Fruit fly (Drosophila melanogaster): ENCODE data around the gene CG14417.
A peak's percentile ranks its signal among the peaks of the same experiment; 100 is the strongest.

Gene CG14417

dm6 chrX:2919742-2920141, 43.4 kb upstream of the CG14417 start, which contains the start of gene CG3588 (continued):
- TF ChIP-seq org-1 (GFP tag; optimal IDR thresholded peaks at IDR 0.05) (peak; percentile 36), CG32767 (GFP tag; IDR thresholded peaks at IDR 0.05) (peak; percentile 63), CG11504 (tag; optimal IDR thresholded peaks at IDR 0.05) (peak; percentile 76), CG17385 (GFP tag; optimal IDR thresholded peaks at IDR 0.05) (peak; percentile 68), CG16815 (GFP tag; optimal IDR thresholded peaks at IDR 0.05) (peak; percentile 15), Atf6 (GFP tag; IDR thresholded peaks at IDR 0.05) (peak; percentile 79), CG1792 (GFP tag; optimal IDR thresholded peaks at IDR 0.05) (peak; percentile 71), CG14014 (GFP tag; IDR thresholded peaks at IDR 0.05) (peak; percentile 88), CG6272 (GFP tag; IDR thresholded peaks at IDR 0.05) (0 out of 2 replicates have a peak, but pooled peaks have one; percentile 15), knrl (GFP tag; IDR thresholded peaks at IDR 0.05; ENCODE audit: partially characterized antibody) (no peak), Atf3 (GFP tag; optimal IDR thresholded peaks at IDR 0.05) (peak; percentile 63), chm (GFP tag; IDR thresholded peaks at IDR 0.05) (peak; percentile 54; the same call in 1 of the 2 replicates), Hr3 (GFP tag; optimal IDR thresholded peaks at IDR 0.05) (peak; percentile 53), croc (GFP tag; conservative IDR thresholded peaks at IDR 0.05) (peak; percentile 38; the same call in 2 of the 3 replicates), CG2875 (GFP tag; optimal IDR thresholded peaks at IDR 0.05) (no peak), CG11695 (GFP tag; IDR thresholded peaks at IDR 0.05) (peak; percentile 73), D (optimal IDR thresholded peaks at IDR 0.05) (no peak), D (GFP tag; optimal IDR thresholded peaks at IDR 0.05) (no peak), prd (optimal IDR thresholded peaks at IDR 0.05) (no peak), prd (GFP tag; IDR thresholded peaks at IDR 0.05) (peak; percentile 75), ftz-f1 (GFP tag; optimal IDR thresholded peaks at IDR 0.05) (no peak), CG6254 (GFP tag; optimal IDR thresholded peaks at IDR 0.05) (no peak), CG3995 (GFP tag; optimal IDR thresholded peaks at IDR 0.05) (peak; percentile 5), shn (GFP tag; optimal IDR thresholded peaks at IDR 0.05) (peak; percentile 22), zen (tag; optimal IDR thresholded peaks at IDR 0.05) (no peak), CG42726 (GFP tag; IDR thresholded peaks at IDR 0.05; ENCODE audit: partially characterized antibody) (no peak), CG8944 (GFP tag; optimal IDR thresholded peaks at IDR 0.05) (peak; percentile 50), CG6689 (GFP tag; IDR thresholded peaks at IDR 0.05) (peak; percentile 71), onecut (GFP tag; IDR thresholded peaks at IDR 0.05) (peak; percentile 56; the same call in 1 of the 2 replicates), gsb (GFP tag; IDR thresholded peaks at IDR 0.05) (peak; percentile 84), Deaf1 (tag; optimal IDR thresholded peaks at IDR 0.05) (peak; percentile 25), ewg (GFP tag; optimal IDR thresholded peaks at IDR 0.05) (no peak), CG34422 (GFP tag; IDR thresholded peaks at IDR 0.05) (peak; percentile 45; the same call in 2 of the 3 replicates), MBD-R2 (GFP tag; IDR thresholded peaks at IDR 0.05) (peak; percentile 57), CG2116 (GFP tag; optimal IDR thresholded peaks at IDR 0.05) (peak; percentile 20), hbn (GFP tag; IDR thresholded peaks at IDR 0.05; ENCODE audit: partially characterized antibody) (no peak), dpn (GFP tag; optimal IDR thresholded peaks at IDR 0.05) (peak; percentile 55 to 71), CG7963 (GFP tag; IDR thresholded peaks at IDR 0.05; ENCODE audit: partially characterized antibody) (no peak), pnt (GFP tag; optimal IDR thresholded peaks at IDR 0.05) (no peak), CG2712 (tag; optimal IDR thresholded peaks at IDR 0.05) (peak; percentile 52), Mrtf (GFP tag; IDR thresholded peaks at IDR 0.05) (peak; percentile 75; the same call in 2 of the 3 replicates), lbe (GFP tag; optimal IDR thresholded peaks at IDR 0.05) (peak; percentile 7), rib (GFP tag; IDR thresholded peaks at IDR 0.05) (peak; percentile 84), CG14965 (GFP tag; optimal IDR thresholded peaks at IDR 0.05; ENCODE audit: borderline replicate concordance) (no peak), tup (GFP tag; optimal IDR thresholded peaks at IDR 0.05) (peak; percentile 12), CG3847 (GFP tag; IDR thresholded peaks at IDR 0.05) (peak; percentile 83), CG17802 (tag; optimal IDR thresholded peaks at IDR 0.05) (peak; percentile 11), lmd (GFP tag; IDR thresholded peaks at IDR 0.05) (peak; percentile 85), psq (GFP tag; optimal IDR thresholded peaks at IDR 0.05) (no peak), sqz (GFP tag; optimal IDR thresholded peaks at IDR 0.05) (peak; percentile 70), CG11456 (GFP tag; IDR thresholded peaks at IDR 0.05) (peak; percentile 88), trh (GFP tag; optimal IDR thresholded peaks at IDR 0.05) (no peak)
